Fruit fly (Drosophila melanogaster): ENCODE data around the gene CG11722.

CG11722 gene

DNA sequence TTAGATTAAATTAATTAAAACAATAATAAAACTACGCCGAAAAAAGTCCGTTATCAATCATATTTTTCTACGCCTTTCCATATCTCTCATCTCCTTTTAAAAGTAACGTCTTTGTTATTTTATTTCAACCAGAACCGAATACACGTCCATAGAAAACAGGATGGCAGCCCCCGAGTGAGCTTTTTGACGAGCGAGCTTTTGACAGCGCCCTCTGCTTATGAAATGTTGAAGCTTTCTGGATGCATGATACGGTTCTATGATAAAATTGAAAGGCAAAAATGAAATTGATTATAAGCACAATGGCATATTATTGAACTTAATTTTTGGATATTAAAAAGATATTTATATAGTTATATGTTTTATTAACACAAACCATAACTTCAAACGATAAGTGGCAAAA is 31.3 kb upstream of the CG11722 start:
- TF ChIP-seq CG10669 (GFP tag; optimal IDR thresholded peaks at IDR 0.05), result no peak
- TF ChIP-seq vri (GFP tag; optimal IDR thresholded peaks at IDR 0.05), result peak; percentile 27
- TF ChIP-seq esn (GFP tag; optimal IDR thresholded peaks at IDR 0.05), result peak; percentile 14
- TF ChIP-seq cyc (GFP tag; optimal IDR thresholded peaks at IDR 0.05), result peak; percentile 1
- TF ChIP-seq net (GFP tag; optimal IDR thresholded peaks at IDR 0.05), result no peak
- TF ChIP-seq Eip78C (GFP tag), result peak; percentile 10
- peak; percentile 22 for TF ChIP-seq Sox14 (GFP tag; optimal IDR thresholded peaks at IDR 0.05)
- no peak for TF ChIP-seq acj6 (GFP tag; optimal IDR thresholded peaks at IDR 0.05)
- TF ChIP-seq topi (GFP tag; optimal IDR thresholded peaks at IDR 0.05), result peak; percentile 12
- peak; percentile 58 for TF ChIP-seq svp (GFP tag)
- peak; percentile 19 for TF ChIP-seq Met (GFP tag; optimal IDR thresholded peaks at IDR 0.05)

DNA sequence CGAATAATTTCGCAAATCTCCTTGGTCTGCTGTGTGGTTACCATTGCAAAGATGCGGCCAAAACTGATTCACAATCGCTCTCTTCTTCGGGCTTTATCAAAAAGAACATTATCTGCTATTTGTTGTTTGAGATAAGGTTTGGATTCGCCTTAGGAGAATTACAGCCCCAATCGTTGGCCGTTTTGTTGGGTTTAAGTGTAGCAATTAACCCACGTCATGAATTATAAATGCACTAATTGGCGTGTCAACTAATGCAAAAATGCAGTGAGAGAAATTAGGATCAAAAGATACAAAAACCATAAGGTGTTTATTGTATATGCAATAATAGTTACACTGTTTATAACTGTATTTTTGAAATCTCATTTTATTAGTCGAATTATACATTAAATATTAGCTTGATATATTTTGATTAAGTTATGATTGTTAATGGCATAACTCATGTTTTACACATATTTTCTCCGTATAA is 30.0 kb upstream of the CG11722 start, which contains the start of gene Alp13:
Gene Alp13 (minus strand): TSS at position 51 of the 466 bp plus-strand sequence.
- TF ChIP-seq pdm3 (GFP tag; optimal IDR thresholded peaks at IDR 0.05), result no peak
- no peak for TF ChIP-seq CG9139 (GFP tag; optimal IDR thresholded peaks at IDR 0.05)
- no peak for TF ChIP-seq ss (GFP tag; optimal IDR thresholded peaks at IDR 0.05)
- TF ChIP-seq CG32006 (GFP tag; optimal IDR thresholded peaks at IDR 0.05), result no peak
- no peak for TF ChIP-seq Met (GFP tag; optimal IDR thresholded peaks at IDR 0.05)
- no peak for TF ChIP-seq Blimp-1 (GFP tag; optimal IDR thresholded peaks at IDR 0.05)

DNA sequence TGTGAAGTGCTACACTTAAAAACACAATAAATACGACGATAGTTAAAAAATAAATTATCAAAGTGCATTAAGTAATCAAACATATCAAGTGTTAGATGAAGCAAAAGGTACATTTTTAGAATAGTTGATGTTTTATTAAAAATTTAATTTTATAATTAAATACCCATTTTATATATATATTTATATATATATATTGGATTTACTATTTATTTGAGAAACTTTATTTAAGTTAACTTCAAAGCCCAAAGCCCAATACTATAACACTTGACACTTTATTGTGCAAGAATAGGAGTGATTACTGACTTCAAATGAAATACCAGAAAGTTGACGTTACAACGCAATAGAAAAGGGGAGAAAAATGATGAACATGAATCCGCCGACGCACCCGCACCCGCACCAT is 25.5 kb upstream of the CG11722 start, which contains the start of gene nerfin-2:
Gene nerfin-2 (plus strand): TSS at position 301 of the 400 bp plus-strand sequence.
- no peak for TF ChIP-seq Eip75B (GFP tag; optimal IDR thresholded peaks at IDR 0.05)
- no peak for TF ChIP-seq CG16779 (tag; optimal IDR thresholded peaks at IDR 0.05)
- no peak for TF ChIP-seq CG6854 (GFP tag; optimal IDR thresholded peaks at IDR 0.05)

DNA sequence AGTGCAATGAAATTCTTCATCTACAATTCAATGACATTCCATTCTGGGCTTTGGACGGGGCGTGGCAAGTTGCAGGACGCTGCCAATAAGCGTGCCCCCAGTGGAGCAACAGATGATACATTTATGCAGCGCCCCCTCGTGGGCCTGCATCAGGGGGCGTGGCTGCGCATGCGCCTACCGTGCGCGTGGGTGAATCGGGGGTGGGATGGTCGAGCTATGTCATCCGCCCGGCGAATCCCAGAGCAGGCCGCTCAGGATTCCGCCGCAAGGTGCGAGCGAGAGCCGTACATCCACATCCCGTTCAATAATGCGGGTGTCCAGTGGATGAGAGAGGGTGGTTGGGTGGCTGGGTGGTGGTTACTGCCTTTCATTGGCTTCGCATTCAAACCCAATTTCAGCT is 24.9 kb upstream of the CG11722 start:
- TF ChIP-seq CG11902 (GFP tag; optimal IDR thresholded peaks at IDR 0.05) (no peak), Ets21C (GFP tag; optimal IDR thresholded peaks at IDR 0.05) (no peak), spab (GFP tag; optimal IDR thresholded peaks at IDR 0.05) (no peak), CG6163 (GFP tag; IDR thresholded peaks at IDR 0.05) (no peak), OdsH (GFP tag; optimal IDR thresholded peaks at IDR 0.05) (no peak), CG34406 (GFP tag; optimal IDR thresholded peaks at IDR 0.05) (no peak), cyc (GFP tag; optimal IDR thresholded peaks at IDR 0.05) (no peak), eg (GFP tag; IDR thresholded peaks at IDR 0.05) (no peak), CG6808 (GFP tag; optimal IDR thresholded peaks at IDR 0.05) (no peak), Met (GFP tag; optimal IDR thresholded peaks at IDR 0.05) (no peak), CG11294 (GFP tag; IDR thresholded peaks at IDR 0.05) (no peak), ss (GFP tag; optimal IDR thresholded peaks at IDR 0.05) (no peak), CG3032 (tag; optimal IDR thresholded peaks at IDR 0.05) (no peak), topi (GFP tag; optimal IDR thresholded peaks at IDR 0.05) (no peak), fd59A (GFP tag; optimal IDR thresholded peaks at IDR 0.05) (no peak), CG31627 (GFP tag; optimal IDR thresholded peaks at IDR 0.05) (no peak), Hr39 (GFP tag; optimal IDR thresholded peaks at IDR 0.05) (no peak)

DNA sequence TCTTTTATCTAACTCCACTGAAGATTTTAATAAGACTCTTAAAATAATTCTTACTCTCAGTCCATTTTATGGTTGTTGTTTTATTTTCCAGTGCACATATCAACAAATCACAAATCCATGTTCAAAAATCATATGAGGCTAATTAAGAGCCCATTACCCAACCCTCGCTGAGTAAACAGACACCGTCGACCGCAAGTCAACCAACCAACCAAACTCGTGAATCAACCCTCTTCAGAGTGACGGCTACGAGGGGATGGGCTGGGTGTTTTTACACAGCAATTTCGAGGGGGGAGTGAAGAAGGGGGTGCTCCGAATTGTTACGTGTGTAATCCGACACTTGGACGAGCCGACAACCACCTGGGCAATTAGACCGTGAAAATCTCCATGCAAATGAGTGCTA is 23.4 kb upstream of the CG11722 start:
- TF ChIP-seq svp (GFP tag), result peak; percentile 28
- TF ChIP-seq Gug (GFP tag; IDR thresholded peaks at IDR 0.05), result no peak
- TF ChIP-seq pdm3 (GFP tag; optimal IDR thresholded peaks at IDR 0.05), result no peak

DNA sequence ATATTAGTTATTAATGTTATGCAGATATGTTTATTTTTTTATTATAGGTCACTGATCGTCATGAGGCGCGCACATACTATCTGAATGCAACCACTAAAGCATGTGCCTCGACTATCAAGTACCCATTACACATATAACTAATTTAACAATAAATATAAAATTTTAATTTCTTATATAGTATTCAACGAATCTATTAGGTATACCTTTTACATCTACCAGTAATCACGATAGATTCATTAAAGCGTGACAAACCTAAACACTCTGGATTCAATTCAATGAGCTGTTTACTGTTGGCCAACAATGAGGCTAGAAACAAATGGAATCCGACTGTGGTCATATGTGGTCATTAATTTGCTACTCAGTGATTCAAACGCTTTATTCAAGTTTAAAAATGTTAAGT is 22.3 kb upstream of the CG11722 start, which contains the start of gene CG33784:
Gene CG33784 (plus strand): TSS at position 301 of the 400 bp plus-strand sequence.
- no peak for TF ChIP-seq CG1621 (tag; optimal IDR thresholded peaks at IDR 0.05)
- no peak for TF ChIP-seq acj6 (GFP tag; optimal IDR thresholded peaks at IDR 0.05)
- TF ChIP-seq CG8632 (GFP tag; optimal IDR thresholded peaks at IDR 0.05), result no peak
- TF ChIP-seq fkh (GFP tag; optimal IDR thresholded peaks at IDR 0.05), result no peak
- no peak for TF ChIP-seq CG31627 (GFP tag; optimal IDR thresholded peaks at IDR 0.05)
- no peak for TF ChIP-seq CG6854 (GFP tag; optimal IDR thresholded peaks at IDR 0.05)
- no peak for TF ChIP-seq svp (GFP tag)
- no peak for TF ChIP-seq topi (GFP tag; optimal IDR thresholded peaks at IDR 0.05)
- TF ChIP-seq Lpt (GFP tag; optimal IDR thresholded peaks at IDR 0.05), result no peak
- no peak for TF ChIP-seq CG7368 (GFP tag; optimal IDR thresholded peaks at IDR 0.05)
- TF ChIP-seq CG9139 (GFP tag; optimal IDR thresholded peaks at IDR 0.05), result no peak
- no peak for TF ChIP-seq achi (GFP tag; optimal IDR thresholded peaks at IDR 0.05)
- TF ChIP-seq CG3919 (GFP tag; optimal IDR thresholded peaks at IDR 0.05), result no peak
- no peak for TF ChIP-seq CG32006 (GFP tag; optimal IDR thresholded peaks at IDR 0.05)
- no peak for TF ChIP-seq dac (GFP tag; optimal IDR thresholded peaks at IDR 0.05)

All from whole organism, prepupa.